Fruit fly (Drosophila melanogaster): ENCODE data around the gene CCT3.

DNA sequence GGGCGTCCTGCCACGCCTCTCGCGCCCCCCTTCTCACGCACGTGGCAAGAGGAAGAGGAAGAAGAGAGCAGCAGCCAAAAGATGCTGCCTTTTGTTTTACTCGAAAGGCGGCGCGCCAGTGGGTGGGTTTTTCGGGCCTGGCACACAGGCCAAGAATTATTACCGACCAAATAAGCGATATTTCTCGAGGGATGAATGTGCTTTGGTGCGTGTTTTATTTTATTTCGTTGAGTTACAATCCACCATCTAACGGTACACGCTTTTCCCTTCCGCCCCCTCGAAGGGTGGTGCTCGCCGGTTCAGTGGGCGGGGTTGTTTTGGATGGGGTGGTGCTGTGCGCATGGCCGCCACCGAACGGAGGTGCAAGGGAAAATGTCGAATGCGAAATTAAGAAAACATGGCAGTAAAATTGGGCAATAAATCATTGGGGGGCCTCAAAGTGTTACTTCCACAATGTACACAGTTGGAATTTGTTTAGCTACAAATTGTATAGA is 24.9 kb downstream of the CCT3 start:
- no peak for TF ChIP-seq cyc (GFP tag; optimal IDR thresholded peaks at IDR 0.05)
- no peak for TF ChIP-seq CG9139 (GFP tag; optimal IDR thresholded peaks at IDR 0.05)
- no peak for TF ChIP-seq Lpt (GFP tag; optimal IDR thresholded peaks at IDR 0.05)
- no peak for TF ChIP-seq CG15336 (GFP tag; IDR thresholded peaks at IDR 0.05)
- no peak for TF ChIP-seq CG31627 (GFP tag; optimal IDR thresholded peaks at IDR 0.05)
- no peak for TF ChIP-seq CG34406 (GFP tag; optimal IDR thresholded peaks at IDR 0.05)
- TF ChIP-seq Sox14 (GFP tag; optimal IDR thresholded peaks at IDR 0.05): no peak
- TF ChIP-seq CG1621 (tag; optimal IDR thresholded peaks at IDR 0.05): no peak

All from whole organism, prepupa.